Worm (Caenorhabditis elegans) whole organism, L4 larva: ENCODE measurements around the gene grl-6.

Experiments
- D1046.2 ChIP-seq: fragments of 200-800 bp; sonication (Bioruptor generic); IDR thresholded peaks from 2 replicates; pipeline ENCODE4 v1.3.6; 2022; ENCODE audit warnings: missing genetic modification characterization, missing compliant biosample characterization
- F10B5.3 ChIP-seq: sonication (generic microtip); optimal IDR thresholded peaks from 2 replicates; lab custom pipeline; 2016; ENCODE audit warnings: mild to moderate bottlenecking, missing genetic modification characterization, missing compliant biosample characterization
- F37D6.2 ChIP-seq: sonication (generic microtip); optimal IDR thresholded peaks from 2 replicates; lab custom pipeline; 2016; ENCODE audit warnings: mild to moderate bottlenecking, missing genetic modification characterization, missing compliant biosample characterization
- Y48G9A.11 ChIP-seq: fragments of 200-800 bp; sonication (Bioruptor generic); IDR thresholded peaks from 2 replicates; pipeline ENCODE4 v1.3.6; 2022; ENCODE audit warnings: missing genetic modification reagents, missing genetic modification characterization, missing compliant biosample characterization
- Y75B8A.6 ChIP-seq: fragments of 200-800 bp; sonication (Bioruptor generic); IDR thresholded peaks from 2 replicates; pipeline ENCODE4 v1.3.6; 2022; ENCODE audit warnings: missing genetic modification reagents, missing genetic modification characterization, missing compliant biosample characterization
- ZK546.5 ChIP-seq, 2 experiments: sonication (generic microtip); optimal IDR thresholded peaks; 2 replicates each; lab custom pipeline; 2017; ENCODE audit warnings: missing biosample characterization in 2 of 2, missing genetic modification characterization in 2 of 2
- arid-1 ChIP-seq: fragments of 200-800 bp; sonication (Bioruptor generic); conservative IDR thresholded peaks from 2 replicates; pipeline ENCODE4 v1.3.6; 2022; ENCODE audit warnings: missing genetic modification reagents, missing genetic modification characterization, missing compliant biosample characterization
- attf-4 ChIP-seq: sonication (generic microtip); optimal IDR thresholded peaks from 3 replicates; lab custom pipeline; 2017; ENCODE audit warnings: missing biosample characterization, missing genetic modification characterization
- ceh-44 ChIP-seq: fragments of 200-800 bp; sonication (Bioruptor generic); IDR thresholded peaks from 2 replicates; pipeline ENCODE4 v1.3.6; 2022; ENCODE audit warnings: missing genetic modification reagents, missing genetic modification characterization, missing compliant biosample characterization
- ceh-82 ChIP-seq: sonication (generic microtip); optimal IDR thresholded peaks from 2 replicates; lab custom pipeline; 2017; ENCODE audit warnings: missing biosample characterization, missing genetic modification characterization
- ctbp-1 ChIP-seq: fragments of 200-800 bp; sonication (Bioruptor generic); IDR thresholded peaks from 2 replicates; pipeline ENCODE4 v1.3.6; 2022; ENCODE audit warnings: missing genetic modification reagents, missing genetic modification characterization, missing compliant biosample characterization
- daf-8 ChIP-seq: fragments of 200-800 bp; sonication (Bioruptor generic); IDR thresholded peaks from 2 replicates; pipeline ENCODE4 v1.3.6; 2022; ENCODE audit warnings: missing genetic modification characterization, missing compliant biosample characterization
- dmd-6 ChIP-seq: fragments of 200-800 bp; sonication (Bioruptor generic); IDR thresholded peaks from 2 replicates; pipeline ENCODE4 v1.3.6; 2022; ENCODE audit warnings: missing genetic modification reagents, missing genetic modification characterization, missing compliant biosample characterization
- dmd-9 ChIP-seq: fragments of 200-800 bp; sonication (Bioruptor generic); IDR thresholded peaks from 2 replicates; pipeline ENCODE4 v1.3.6; 2022; ENCODE audit warnings: missing genetic modification reagents, missing genetic modification characterization, missing compliant biosample characterization
- dve-1 ChIP-seq: sonication (generic microtip); optimal IDR thresholded peaks from 2 replicates; lab custom pipeline; 2017; ENCODE audit warnings: antibody characterized with exemption, mild to moderate bottlenecking, missing genetic modification characterization, missing compliant biosample characterization; ENCODE audit not compliant: insufficient read depth
- egl-27 ChIP-seq: sonication (generic microtip); optimal IDR thresholded peaks from 3 replicates; lab custom pipeline; 2017; ENCODE audit warnings: missing biosample characterization, missing genetic modification reagents, missing genetic modification characterization
- fos-1 ChIP-seq: fragments of 150-350 bp; optimal IDR thresholded peaks from 2 replicates; lab custom pipeline; 2014; ENCODE audit warnings: missing biosample characterization, missing genetic modification characterization
- hlh-30 ChIP-seq: sonication (generic microtip); optimal IDR thresholded peaks from 2 replicates; lab custom pipeline; 2017; ENCODE audit warnings: antibody characterized with exemption, mild to moderate bottlenecking, missing genetic modification characterization, missing compliant biosample characterization; ENCODE audit not compliant: insufficient read depth
- lin-15B ChIP-seq: fragments of 150-350 bp; sonication (generic microtip); optimal IDR thresholded peaks from 3 replicates; lab custom pipeline; 2014; ENCODE audit warnings: missing biosample characterization, missing genetic modification characterization
- lin-38 ChIP-seq: fragments of 200-800 bp; sonication (Bioruptor generic); IDR thresholded peaks from 2 replicates; pipeline ENCODE4 v1.3.6; 2022; ENCODE audit warnings: missing genetic modification reagents, missing genetic modification characterization, missing compliant biosample characterization
- lir-3 ChIP-seq: sonication (generic microtip); optimal IDR thresholded peaks from 2 replicates; lab custom pipeline; 2016; ENCODE audit warnings: mild to moderate bottlenecking, missing genetic modification characterization, missing compliant biosample characterization
- mes-2 ChIP-seq: sonication (generic microtip); optimal IDR thresholded peaks from 2 replicates; lab custom pipeline; 2016; ENCODE audit warnings: missing genotype, mild to moderate bottlenecking, missing genetic modification characterization, missing compliant biosample characterization; ENCODE audit not compliant: poor library complexity, severe bottlenecking
- mxl-3 ChIP-seq: fragments of 200-800 bp; sonication (Bioruptor generic); optimal IDR thresholded peaks from 2 replicates; lab custom pipeline; 2018; ENCODE audit warnings: mild to moderate bottlenecking, missing genetic modification characterization, missing compliant biosample characterization
- nhr-10 ChIP-seq: fragments of 150-350 bp; optimal IDR thresholded peaks from 2 replicates; lab custom pipeline; 2014; ENCODE audit warnings: missing biosample characterization, missing genetic modification characterization
- nhr-11 ChIP-seq: fragments of 150-350 bp; optimal IDR thresholded peaks from 2 replicates; lab custom pipeline; 2014; ENCODE audit warnings: missing biosample characterization, missing genetic modification characterization
- nhr-111 ChIP-seq: fragments of 200-800 bp; sonication (Bioruptor generic); optimal IDR thresholded peaks from 2 replicates; lab custom pipeline; 2018; ENCODE audit warnings: mild to moderate bottlenecking, missing genetic modification characterization, missing compliant biosample characterization
- nhr-237 ChIP-seq: sonication (generic microtip); optimal IDR thresholded peaks from 2 replicates; lab custom pipeline; 2017; ENCODE audit warnings: missing biosample characterization, missing genetic modification characterization
- nhr-28 ChIP-seq: fragments of 150-350 bp; optimal IDR thresholded peaks from 2 replicates; lab custom pipeline; 2014; ENCODE audit warnings: missing biosample characterization, missing genetic modification characterization
- nhr-77 ChIP-seq: fragments of 150-350 bp; optimal IDR thresholded peaks from 2 replicates; lab custom pipeline; 2014; ENCODE audit warnings: missing biosample characterization, missing genetic modification characterization
- php-3 ChIP-seq: fragments of 200-800 bp; sonication (Bioruptor generic); IDR thresholded peaks from 2 replicates; pipeline ENCODE4 v1.3.6; 2022; ENCODE audit warnings: missing genetic modification reagents, missing genetic modification characterization, missing compliant biosample characterization
- pqm-1 ChIP-seq: sonication (generic microtip); optimal IDR thresholded peaks from 2 replicates; lab custom pipeline; 2017; ENCODE audit warnings: missing biosample characterization, missing genetic modification characterization
- skn-1 ChIP-seq: fragments of 150-350 bp; optimal IDR thresholded peaks from 2 replicates; lab custom pipeline; 2014; ENCODE audit warnings: missing biosample characterization, missing genetic modification characterization
- snpc-4 ChIP-seq: fragments of 150-350 bp; optimal IDR thresholded peaks from 2 replicates; lab custom pipeline; 2014; ENCODE audit warnings: missing biosample characterization, missing genetic modification characterization
- spr-1 ChIP-seq: sonication (generic microtip); optimal IDR thresholded peaks from 2 replicates; lab custom pipeline; 2016; ENCODE audit warnings: mild to moderate bottlenecking, missing genetic modification characterization, missing compliant biosample characterization
- spr-3 ChIP-seq: fragments of 200-800 bp; sonication (Bioruptor generic); optimal IDR thresholded peaks from 2 replicates; lab custom pipeline; 2018; ENCODE audit warnings: mild to moderate bottlenecking, missing genetic modification characterization, missing compliant biosample characterization
- tag-97 ChIP-seq: fragments of 200-800 bp; sonication (Bioruptor generic); IDR thresholded peaks from 2 replicates; pipeline ENCODE4 v1.3.6; 2022; ENCODE audit warnings: missing genetic modification characterization, missing compliant biosample characterization
- unc-62 ChIP-seq, 3 experiments: fragments of 150-350 bp in 1 of 3; sonication (generic microtip); optimal IDR thresholded peaks in 2 of 3; peaks in 1 of 3; 1 replicate in 1 of 3; 2 replicates in 2 of 3; lab custom pipeline; 2014 to 2017; ENCODE audit warnings: missing biosample characterization in 3 of 3, missing genetic modification characterization in 3 of 3, missing genetic modification reagents in 3 of 3, missing genotype in 1 of 3
- ztf-11 ChIP-seq: fragments of 150-350 bp; optimal IDR thresholded peaks from 2 replicates; lab custom pipeline; 2014; ENCODE audit warnings: missing biosample characterization, missing genetic modification characterization

The grl-6 gene

ce11 chrX:6450839-6451491 lies at the start of gene grl-6, which contains the start of gene K10C2.6:
Gene grl-6 (minus strand): TSS chrX:6450939.
Gene K10C2.6 (plus strand): TSS chrX:6451441.
- TF ChIP-seq daf-8 (GFP tag; lab: Robert Waterston, UW) = no peak
- TF ChIP-seq unc-62 (GFP tag; optimal IDR thresholded peaks at IDR 0.05 in 1 of 2; lab: Kevin White, UChicago) = peak in 1 of 2 experiments; percentile 13
- TF ChIP-seq unc-62 (tag; optimal IDR thresholded peaks at IDR 0.05; lab: Kevin White, UChicago) = no peak
- no peak for TF ChIP-seq Y48G9A.11

ce11 chrX:6499736-6500135 lies 49.0 kb upstream of the grl-6 start, which contains the start of gene actl-1:
Gene actl-1 (minus strand): TSS chrX:6499836.
- no peak for TF ChIP-seq mes-2
- no peak for TF ChIP-seq spr-3 (GFP tag; lab: Kevin White, UChicago)
- TF ChIP-seq spr-1 (tag; lab: Kevin White, UChicago) = no peak
- no peak for TF ChIP-seq lin-38 (GFP tag; lab: Robert Waterston, UW)
- no peak for TF ChIP-seq snpc-4 (tag; lab: Kevin White, UChicago)
- TF ChIP-seq mxl-3 (GFP tag; lab: Kevin White, UChicago) = no peak
- TF ChIP-seq ctbp-1 (GFP tag; lab: Robert Waterston, UW) = no peak
- no peak for TF ChIP-seq nhr-11 (tag; lab: Kevin White, UChicago)
- TF ChIP-seq hlh-30 (tag; lab: Kevin White, UChicago) = no peak
- no peak for TF ChIP-seq attf-4 (tag; lab: Kevin White, UChicago)
- TF ChIP-seq, all 104 proteins: peak for 0

ce11 chrX:6484780-6485179 lies 34.0 kb upstream of the grl-6 start, which contains the start of gene gar-1:
Gene gar-1 (minus strand): TSS chrX:6484880.
- TF ChIP-seq tag-97 (no peak), spr-3 (GFP tag; lab: Kevin White, UChicago) (no peak), D1046.2 (GFP tag; lab: Robert Waterston, UW) (no peak), ceh-82 (no peak), F37D6.2 (tag; lab: Kevin White, UChicago) (no peak), skn-1 (tag; lab: Kevin White, UChicago) (no peak), lin-15B (no peak), ztf-11 (tag; lab: Kevin White, UChicago) (no peak), ZK546.5 (tag; optimal IDR thresholded peaks at IDR 0.05; lab: Kevin White, UChicago) (no peak), dmd-6 (no peak), ceh-44 (GFP tag; lab: Robert Waterston, UW) (no peak), mxl-3 (GFP tag; lab: Kevin White, UChicago) (no peak), dmd-9 (GFP tag; lab: Robert Waterston, UW) (no peak), nhr-237 (tag; lab: Kevin White, UChicago) (no peak), Y48G9A.11 (no peak), fos-1 (no peak), lir-3 (tag; lab: Kevin White, UChicago) (no peak)
- TF ChIP-seq, all 104 proteins: peak for 0

- TF ChIP-seq pqm-1 (tag; lab: Kevin White, UChicago) (peak; percentile 16), nhr-10 (tag; lab: Kevin White, UChicago) (no peak), dve-1 (tag; lab: Kevin White, UChicago) (peak; percentile 36), arid-1 (GFP tag; lab: Robert Waterston, UW) (no peak), F10B5.3 (tag; lab: Kevin White, UChicago) (no peak), php-3 (GFP tag; lab: Robert Waterston, UW) (peak; percentile 70), ctbp-1 (GFP tag; lab: Robert Waterston, UW) (no peak), Y75B8A.6 (no peak), nhr-77 (tag; lab: Kevin White, UChicago) (no peak), nhr-28 (tag; lab: Kevin White, UChicago) (peak; percentile 22), nhr-111 (GFP tag; lab: Kevin White, UChicago) (no peak), egl-27 (tag; lab: Kevin White, UChicago) (no peak)
Observed at ce11 chrX:6476540-6476939, 25.8 kb upstream of the grl-6 start, which contains the start of gene C15B12.1. Gene C15B12.1 (plus strand): TSS chrX:6476810.
